Fruit fly (Drosophila melanogaster) whole organism, embryonic: ENCODE measurements around the gene Ptp99A.

Source experiments
- Bdp1 ChIP-seq: fragments of 200-800 bp; sonication (Bioruptor generic); optimal IDR thresholded peaks from 3 replicates; lab custom pipeline; 2016; ENCODE audit warnings: missing biosample characterization, missing genetic modification characterization
- CG11723 ChIP-seq: fragments of 200-800 bp; sonication (Bioruptor generic); optimal IDR thresholded peaks from 2 replicates; lab custom pipeline; 2017; ENCODE audit warnings: missing biosample characterization, mild to moderate bottlenecking, missing genetic modification characterization
- CG14965 ChIP-seq: fragments of 200-800 bp; sonication (Bioruptor generic); optimal IDR thresholded peaks from 2 replicates; lab custom pipeline; 2016; ENCODE audit warnings: missing biosample characterization, missing genetic modification characterization, borderline replicate concordance
- CG15073 ChIP-seq: fragments of 200-800 bp; sonication (Bioruptor generic); optimal IDR thresholded peaks from 2 replicates; lab custom pipeline; 2016; ENCODE audit warnings: missing biosample characterization, missing genetic modification characterization
- CG15479 ChIP-seq: fragments of 200-800 bp; sonication (Bioruptor generic); optimal IDR thresholded peaks from 3 replicates; lab custom pipeline; 2019; ENCODE audit warnings: missing biosample characterization, mild to moderate bottlenecking, missing genetic modification characterization, moderate library complexity
- CG15696 ChIP-seq: fragments of 200-800 bp; sonication (Bioruptor generic); optimal IDR thresholded peaks from 2 replicates; lab custom pipeline; 2019; ENCODE audit warnings: missing biosample characterization, mild to moderate bottlenecking, missing genetic modification characterization, moderate library complexity
- CG1832 ChIP-seq: fragments of 200-800 bp; sonication (Bioruptor generic); optimal IDR thresholded peaks from 2 replicates; lab custom pipeline; 2017; ENCODE audit warnings: missing biosample characterization, mild to moderate bottlenecking, missing genetic modification characterization, inconsistent platforms
- CG2116 ChIP-seq: fragments of 200-800 bp; sonication (Bioruptor generic); optimal IDR thresholded peaks from 3 replicates; lab custom pipeline; 2018; ENCODE audit warnings: missing biosample characterization, mild to moderate bottlenecking, missing genetic modification characterization
- CG2120 ChIP-seq: fragments of 200-800 bp; sonication (Bioruptor generic); optimal IDR thresholded peaks from 3 replicates; lab custom pipeline; 2016; ENCODE audit warnings: missing biosample characterization, missing genetic modification characterization
- CG3407 ChIP-seq: fragments of 200-800 bp; sonication (Bioruptor generic); optimal IDR thresholded peaks from 2 replicates; lab custom pipeline; 2018; ENCODE audit warnings: missing biosample characterization, mild to moderate bottlenecking, missing genetic modification characterization
- CG34224 ChIP-seq: fragments of 200-800 bp; sonication (Bioruptor generic); IDR thresholded peaks from 3 replicates; pipeline ENCODE4 v1.3.6; 2022; ENCODE audit warnings: missing biosample characterization, missing genetic modification characterization; ENCODE audit not compliant: partially characterized antibody
- CG42726 ChIP-seq: fragments of 200-800 bp; sonication (Bioruptor generic); IDR thresholded peaks from 2 replicates; pipeline ENCODE4 v1.3.6; 2022; ENCODE audit warnings: missing biosample characterization, missing genetic modification characterization; ENCODE audit not compliant: partially characterized antibody
- CG5180 ChIP-seq: fragments of 200-800 bp; sonication (Bioruptor generic); optimal IDR thresholded peaks from 3 replicates; lab custom pipeline; 2017; ENCODE audit warnings: missing biosample characterization, missing genetic modification characterization, mild to moderate bottlenecking, moderate library complexity, missing genetic modification reagents
- CG6689 ChIP-seq: fragments of 200-800 bp; sonication (Bioruptor generic); IDR thresholded peaks from 2 replicates; pipeline ENCODE4 v1.3.6; 2022; ENCODE audit warnings: missing biosample characterization, missing genetic modification characterization
- CG8388 ChIP-seq: fragments of 200-800 bp; sonication (Bioruptor generic); optimal IDR thresholded peaks from 2 replicates; lab custom pipeline; 2019; ENCODE audit warnings: missing biosample characterization, mild to moderate bottlenecking, missing genetic modification characterization, moderate library complexity
- CG9876 ChIP-seq: fragments of 200-800 bp; sonication (Bioruptor generic); optimal IDR thresholded peaks from 2 replicates; lab custom pipeline; 2016; ENCODE audit warnings: missing biosample characterization, missing genetic modification characterization
- E2f1 ChIP-seq: fragments of 200-800 bp; sonication (Bioruptor generic); IDR thresholded peaks from 2 replicates; pipeline ENCODE4 v1.3.6; 2022; ENCODE audit warnings: missing biosample characterization, missing genetic modification characterization
- E2f2 ChIP-seq: fragments of 200-800 bp; sonication (Bioruptor generic); IDR thresholded peaks from 2 replicates; pipeline ENCODE4 v1.3.6; 2022; ENCODE audit warnings: missing biosample characterization, missing genetic modification characterization
- GATAe ChIP-seq: fragments of 200-800 bp; sonication (Bioruptor generic); conservative IDR thresholded peaks from 2 replicates; pipeline ENCODE4 v1.3.6; 2022; ENCODE audit warnings: missing biosample characterization, missing genetic modification characterization
- Gsc ChIP-seq: fragments of 200-800 bp; sonication (Bioruptor generic); IDR thresholded peaks from 2 replicates; pipeline ENCODE4 v1.3.6; 2022; ENCODE audit warnings: missing biosample characterization, missing genetic modification characterization
- HHEX ChIP-seq: fragments of 200-800 bp; sonication (Bioruptor generic); optimal IDR thresholded peaks from 3 replicates; lab custom pipeline; 2017; ENCODE audit warnings: missing biosample characterization, mild to moderate bottlenecking, missing genetic modification characterization, missing genetic modification reagents
- HLH4C ChIP-seq: fragments of 200-800 bp; sonication (Bioruptor generic); IDR thresholded peaks from 3 replicates; pipeline ENCODE4 v1.3.6; 2022; ENCODE audit warnings: missing biosample characterization, missing genetic modification characterization; ENCODE audit not compliant: partially characterized antibody
- Hey ChIP-seq: fragments of 200-800 bp; sonication (Bioruptor generic); optimal IDR thresholded peaks from 3 replicates; lab custom pipeline; 2018; ENCODE audit warnings: missing biosample characterization, mild to moderate bottlenecking, missing genetic modification characterization
- Hr51 ChIP-seq, 2 experiments: fragments of 200-800 bp; sonication (Bioruptor generic); optimal IDR thresholded peaks; 2 replicates in 1 of 2; 3 replicates in 1 of 2; lab custom pipeline; 2016 to 2018; ENCODE audit warnings: missing biosample characterization in 2 of 2, missing genetic modification characterization in 2 of 2, mild to moderate bottlenecking in 1 of 2, moderate library complexity in 1 of 2
- Mad ChIP-seq: fragments of 200-800 bp; sonication (Bioruptor generic); optimal IDR thresholded peaks from 2 replicates; lab custom pipeline; 2016; ENCODE audit warnings: missing biosample characterization, missing genetic modification characterization
- Max ChIP-seq: fragments of 200-800 bp; sonication (Bioruptor generic); optimal IDR thresholded peaks from 2 replicates; lab custom pipeline; 2016; ENCODE audit warnings: missing biosample characterization, mild to moderate bottlenecking, missing genetic modification characterization
- Nf-YB ChIP-seq: fragments of 200-800 bp; sonication (Bioruptor generic); optimal IDR thresholded peaks from 3 replicates; lab custom pipeline; 2019; ENCODE audit warnings: missing biosample characterization, mild to moderate bottlenecking, missing genetic modification characterization, moderate library complexity
- TFAM ChIP-seq: fragments of 200-800 bp; sonication (Bioruptor generic); optimal IDR thresholded peaks from 2 replicates; lab custom pipeline; 2017; ENCODE audit warnings: missing biosample characterization, missing genetic modification characterization, inconsistent platforms
- ab ChIP-seq: fragments of 200-800 bp; sonication (Bioruptor generic); optimal IDR thresholded peaks from 2 replicates; lab custom pipeline; 2016; ENCODE audit warnings: missing biosample characterization, missing genetic modification characterization
- bbx ChIP-seq: fragments of 200-800 bp; sonication (Bioruptor generic); IDR thresholded peaks from 2 replicates; pipeline ENCODE4 v1.3.6; 2022; ENCODE audit warnings: missing biosample characterization, missing genetic modification characterization; ENCODE audit not compliant: partially characterized antibody
- da ChIP-seq: fragments of 200-800 bp; sonication (Bioruptor generic); optimal IDR thresholded peaks from 2 replicates; lab custom pipeline; 2016; ENCODE audit warnings: missing biosample characterization, missing genetic modification characterization
- dpn ChIP-seq, 2 experiments: fragments of 200-800 bp; sonication (Bioruptor generic); optimal IDR thresholded peaks; 3 replicates each; lab custom pipeline; 2016; ENCODE audit warnings: missing biosample characterization in 2 of 2, missing genetic modification characterization in 2 of 2
- hb ChIP-seq: fragments of 200-800 bp; sonication (Bioruptor generic); IDR thresholded peaks from 3 replicates; pipeline ENCODE4 v1.3.6; 2022; ENCODE audit warnings: missing biosample characterization, missing genetic modification characterization; ENCODE audit not compliant: partially characterized antibody
- ind ChIP-seq: fragments of 200-800 bp; sonication (Bioruptor generic); optimal IDR thresholded peaks from 3 replicates; lab custom pipeline; 2016; ENCODE audit warnings: missing biosample characterization, missing genetic modification characterization
- kni ChIP-seq: fragments of 200-800 bp; sonication (Bioruptor generic); optimal IDR thresholded peaks from 3 replicates; lab custom pipeline; 2017; ENCODE audit warnings: mild to moderate bottlenecking, missing biosample characterization, missing genetic modification reagents, missing genetic modification characterization
- nmo ChIP-seq: fragments of 200-800 bp; sonication (Bioruptor generic); optimal IDR thresholded peaks from 2 replicates; lab custom pipeline; 2018; ENCODE audit warnings: missing biosample characterization, mild to moderate bottlenecking, missing genetic modification characterization, moderate library complexity
- nom ChIP-seq: fragments of 200-800 bp; sonication (Bioruptor generic); optimal IDR thresholded peaks from 2 replicates; lab custom pipeline; 2017; ENCODE audit warnings: missing biosample characterization, missing genetic modification characterization, mild to moderate bottlenecking, moderate library complexity, missing genetic modification reagents
- odd ChIP-seq: fragments of 200-800 bp; sonication (Bioruptor generic); optimal IDR thresholded peaks from 2 replicates; lab custom pipeline; 2017; ENCODE audit warnings: missing biosample characterization, mild to moderate bottlenecking, missing genetic modification characterization
- pita ChIP-seq: fragments of 200-800 bp; sonication (Bioruptor generic); optimal IDR thresholded peaks from 2 replicates; lab custom pipeline; 2017; ENCODE audit warnings: missing biosample characterization, mild to moderate bottlenecking, missing genetic modification characterization
- sc ChIP-seq, 3 experiments: fragments of >200 bp in 2 of 3; fragments of 200-800 bp in 1 of 3; sonication (Bioruptor generic) in 1 of 3; optimal IDR thresholded peaks; 2 replicates in 2 of 3; 3 replicates in 1 of 3; lab custom pipeline; 2017; ENCODE audit warnings: mild to moderate bottlenecking in 1 of 3, missing biosample characterization in 1 of 3, missing genetic modification characterization in 1 of 3, missing genetic modification reagents in 1 of 3
- sens ChIP-seq: fragments of 200-800 bp; sonication (Bioruptor generic); peaks from one replicate; lab custom pipeline; 2016; ENCODE audit warnings: missing biosample characterization, missing genetic modification characterization
- seq ChIP-seq: fragments of 200-800 bp; sonication (Bioruptor generic); IDR thresholded peaks from 2 replicates; pipeline ENCODE4 v1.3.6; 2022; ENCODE audit warnings: missing biosample characterization, missing genetic modification characterization
- shn ChIP-seq: fragments of 200-800 bp; sonication (Bioruptor generic); optimal IDR thresholded peaks from 3 replicates; lab custom pipeline; 2016; ENCODE audit warnings: missing biosample characterization, missing genetic modification characterization
- sim ChIP-seq: fragments of 200-800 bp; sonication (Bioruptor generic); IDR thresholded peaks from 2 replicates; pipeline ENCODE4 v1.3.6; 2022; ENCODE audit warnings: missing biosample characterization, missing genetic modification characterization
- sima ChIP-seq: fragments of 200-800 bp; sonication (Bioruptor generic); optimal IDR thresholded peaks from 2 replicates; lab custom pipeline; 2016; ENCODE audit warnings: missing biosample characterization, missing genetic modification characterization
- stc ChIP-seq: fragments of 200-800 bp; sonication (Bioruptor generic); IDR thresholded peaks from 2 replicates; pipeline ENCODE4 v1.3.6; 2022; ENCODE audit warnings: missing biosample characterization, missing genetic modification characterization
- trem ChIP-seq: fragments of 200-800 bp; optimal IDR thresholded peaks from 3 replicates; lab custom pipeline; 2019; ENCODE audit warnings: missing biosample characterization, mild to moderate bottlenecking, missing genetic modification characterization, moderate library complexity
- trh ChIP-seq: fragments of 200-800 bp; sonication (Bioruptor generic); optimal IDR thresholded peaks from 2 replicates; lab custom pipeline; 2016; ENCODE audit warnings: missing biosample characterization, missing genetic modification characterization
- yki ChIP-seq: fragments of >200 bp; optimal IDR thresholded peaks from 3 replicates; lab custom pipeline; 2018

Gene Ptp99A

DNA sequence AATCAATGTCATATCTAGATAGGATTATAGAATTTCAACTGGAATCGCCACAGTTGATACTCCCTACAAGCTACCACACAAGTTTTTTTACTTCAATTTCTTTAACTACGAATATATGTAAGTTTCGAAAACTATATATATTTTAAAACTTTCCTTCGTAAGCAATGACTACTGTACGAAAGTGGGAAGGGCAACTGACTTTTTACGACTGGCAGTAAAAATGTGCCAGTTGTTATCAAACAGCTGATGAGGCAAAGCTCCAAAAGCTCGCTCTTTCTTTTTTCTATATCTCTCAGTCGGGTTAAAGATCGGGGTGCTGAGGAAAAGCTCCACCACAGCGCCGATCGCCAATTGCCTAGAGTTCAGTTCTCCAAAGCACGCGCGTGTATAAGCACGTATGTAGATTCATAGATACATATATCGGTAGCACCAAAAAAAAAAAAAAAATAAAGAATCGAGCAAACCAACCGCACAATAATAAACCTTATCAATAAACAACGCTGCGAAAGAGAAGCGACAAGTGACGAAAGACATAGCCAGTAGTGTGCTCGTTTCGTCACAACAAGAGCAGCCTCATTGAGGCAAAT lies 101.6 kb downstream of the Ptp99A start (continued):
- TF ChIP-seq Mad (GFP tag; lab: Kevin White, UChicago) (no peak), CG11723 (GFP tag; lab: Kevin White, UChicago) (peak; percentile 43), pita (GFP tag; lab: Kevin White, UChicago) (no peak), da (no peak), stc (GFP tag; lab: Robert Waterston, UW) (peak; percentile 72), Nf-YB (GFP tag; lab: Kevin White, UChicago) (peak; percentile 51), TFAM (GFP tag; lab: Kevin White, UChicago) (no peak), odd (GFP tag; lab: Kevin White, UChicago) (peak; percentile 55), hb (GFP tag; lab: Robert Waterston, UW) (no peak), CG2120 (GFP tag; lab: Kevin White, UChicago) (peak; percentile 74), CG3407 (no peak), CG14965 (no peak), trh (GFP tag; lab: Kevin White, UChicago) (no peak), Max (GFP tag; lab: Kevin White, UChicago) (no peak), bbx (GFP tag; lab: Robert Waterston, UW) (peak; percentile 19; the same call in 1 of the 2 replicates), CG34224 (GFP tag; lab: Robert Waterston, UW) (0 out of 3 replicates have a peak, but pooled peaks have one; percentile 10), CG15073 (no peak), sima (no peak), Hr51 (GFP tag; optimal IDR thresholded peaks at IDR 0.05; lab: Kevin White, UChicago) (peak in 1 of 2 experiments; percentile 84), ind (GFP tag; lab: Kevin White, UChicago) (peak; percentile 15), sens (GFP tag; lab: Kevin White, UChicago) (peak; percentile 92), Bdp1 (GFP tag; lab: Kevin White, UChicago) (no peak), CG15479 (GFP tag; lab: Kevin White, UChicago) (no peak), CG5180 (GFP tag; lab: Kevin White, UChicago) (peak; percentile 53), CG8388 (GFP tag; lab: Kevin White, UChicago) (peak; percentile 25), nom (GFP tag; lab: Kevin White, UChicago) (peak; percentile 61), dpn (GFP tag; optimal IDR thresholded peaks at IDR 0.05; lab: Kevin White, UChicago) (peak; percentile 31 to 39), seq (peak; percentile 75), CG9876 (GFP tag; lab: Kevin White, UChicago) (no peak), HHEX (GFP tag; lab: Kevin White, UChicago) (peak; percentile 50), nmo (GFP tag; lab: Kevin White, UChicago) (peak; percentile 60), CG15696 (tag; lab: Kevin White, UChicago) (no peak), shn (GFP tag; lab: Kevin White, UChicago) (no peak), sim (GFP tag; lab: Robert Waterston, UW) (0 out of 2 replicates have a peak, but pooled peaks have one; percentile 36), E2f2 (GFP tag; lab: Robert Waterston, UW) (peak; percentile 60), yki (no peak), GATAe (GFP tag; lab: Robert Waterston, UW) (peak; percentile 10; the same call in 1 of the 2 replicates), CG1832 (GFP tag; lab: Kevin White, UChicago) (no peak), ab (GFP tag; lab: Kevin White, UChicago) (no peak), trem (tag; lab: Kevin White, UChicago) (peak; percentile 2), HLH4C (GFP tag; lab: Robert Waterston, UW) (no peak), CG2116 (GFP tag; lab: Kevin White, UChicago) (peak; percentile 8), sc (optimal IDR thresholded peaks at IDR 0.05; lab: Kevin White, UChicago) (no peak), sc (GFP tag; optimal IDR thresholded peaks at IDR 0.05; lab: Kevin White, UChicago) (peak; percentile 0), CG42726 (GFP tag; lab: Robert Waterston, UW) (no peak), kni (no peak), Hey (tag; lab: Kevin White, UChicago) (no peak), Gsc (no peak), E2f1 (GFP tag; lab: Robert Waterston, UW) (peak; percentile 48), CG6689 (GFP tag; lab: Robert Waterston, UW) (peak; percentile 51)
